Worm (Caenorhabditis elegans): Measurements from ENCODE around the gene F40A3.3.

DNA sequence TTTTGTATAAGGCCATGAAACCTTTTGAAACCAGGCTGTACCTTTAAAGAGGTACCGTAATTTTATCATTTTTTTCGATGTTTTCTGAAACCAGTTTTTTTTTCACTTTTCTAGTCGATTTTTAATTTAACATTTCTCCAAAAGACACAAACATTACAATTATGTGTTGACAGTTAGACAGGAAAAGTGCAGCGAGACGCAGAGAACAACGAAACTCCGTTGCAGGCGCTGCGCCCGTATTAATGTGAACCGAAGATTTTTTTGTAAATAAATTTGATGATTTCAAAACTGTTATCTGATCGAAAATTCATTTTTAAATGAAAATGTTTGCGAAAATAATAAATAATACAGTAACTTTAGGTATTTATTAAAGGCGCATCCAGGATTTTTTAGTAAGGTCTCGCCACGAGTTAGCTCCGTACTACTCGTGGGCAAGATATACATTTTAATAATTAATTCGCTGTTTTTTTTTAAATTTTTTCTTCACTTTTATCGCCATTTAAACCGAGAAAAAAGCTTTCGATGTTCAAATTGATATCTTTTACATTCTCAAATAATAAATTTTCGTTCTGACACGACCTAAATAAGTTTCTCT, at the start of gene F40A3.3:
- no peak for TF ChIP-seq him-1 (tag; optimal IDR thresholded peaks at IDR 0.05)
- TF ChIP-seq dao-5 (tag; optimal IDR thresholded peaks at IDR 0.05): no peak
- peak; percentile 38 for TF ChIP-seq W03F9.2 (tag; optimal IDR thresholded peaks at IDR 0.05)
